Worm (Caenorhabditis elegans): ENCODE results near the gene mdmh-35.

DNA sequence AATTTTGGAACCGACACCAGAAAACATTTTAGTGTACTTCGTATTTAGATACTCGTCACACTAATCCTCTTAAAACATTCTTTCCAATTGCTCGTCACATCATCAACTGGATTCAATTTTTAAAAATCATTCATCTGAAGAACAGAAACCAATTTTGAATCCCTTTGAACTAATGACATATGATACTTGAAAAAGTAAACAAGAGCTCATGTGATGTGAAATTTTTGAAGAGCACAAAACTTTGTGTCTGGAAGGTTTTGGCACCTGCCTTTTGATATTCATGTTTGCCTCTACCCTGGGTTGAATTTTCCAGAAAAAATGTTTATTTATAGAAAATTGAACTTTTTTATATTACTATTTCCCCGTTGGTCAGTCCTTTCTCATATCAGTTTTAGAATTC, 33.2 kb upstream of the mdmh-35 start:
- TF ChIP-seq ceh-13 (GFP tag; optimal IDR thresholded peaks at IDR 0.05) (no peak), pes-1 (GFP tag; IDR thresholded peaks at IDR 0.05) (no peak), sea-1 (GFP tag; conservative IDR thresholded peaks at IDR 0.05) (no peak), ama-1 (optimal IDR thresholded peaks at IDR 0.05) (no peak), hmg-4 (GFP tag; optimal IDR thresholded peaks at IDR 0.05) (no peak), ets-7 (tag; optimal IDR thresholded peaks at IDR 0.05) (no peak)

Data from whole organism, early embryonic.